Fruit fly (Drosophila melanogaster) whole organism, embryonic: ENCODE results near the gene iav.

Experiments used
- Atf6 ChIP-seq: fragments of 200-800 bp; sonication (Bioruptor generic); IDR thresholded peaks from 2 replicates; pipeline ENCODE4 v1.3.6; 2022; ENCODE audit warnings: missing biosample characterization, missing genetic modification characterization
- B-H2 ChIP-seq: fragments of 200-800 bp; sonication (Bioruptor generic); optimal IDR thresholded peaks from 2 replicates; lab custom pipeline; 2018; ENCODE audit warnings: missing biosample characterization, mild to moderate bottlenecking, missing genetic modification characterization
- CG11696 ChIP-seq: fragments of 200-800 bp; sonication (Bioruptor generic); IDR thresholded peaks from 2 replicates; pipeline ENCODE4 v1.3.6; 2022; ENCODE audit warnings: missing biosample characterization, missing genetic modification characterization
- CG12219 ChIP-seq: fragments of 200-800 bp; sonication (Bioruptor generic); optimal IDR thresholded peaks from 3 replicates; lab custom pipeline; 2018; ENCODE audit warnings: missing biosample characterization, mild to moderate bottlenecking, missing genetic modification characterization
- CG13296 ChIP-seq: fragments of 200-800 bp; sonication (Bioruptor generic); optimal IDR thresholded peaks from 3 replicates; lab custom pipeline; 2018; ENCODE audit warnings: missing biosample characterization, mild to moderate bottlenecking, missing genetic modification characterization
- CG1792 ChIP-seq: fragments of 200-800 bp; sonication (Bioruptor generic); optimal IDR thresholded peaks from 2 replicates; lab custom pipeline; 2016; ENCODE audit warnings: missing biosample characterization, missing genetic modification characterization
- CG18262 ChIP-seq: fragments of 200-800 bp; optimal IDR thresholded peaks from 3 replicates; lab custom pipeline; 2019; ENCODE audit warnings: missing biosample characterization, mild to moderate bottlenecking, missing genetic modification characterization, moderate library complexity
- CG30431 ChIP-seq: fragments of 200-800 bp; sonication (Bioruptor generic); optimal IDR thresholded peaks from 2 replicates; lab custom pipeline; 2017; ENCODE audit warnings: missing biosample characterization, missing genetic modification characterization
- CG31388 ChIP-seq: fragments of 200-800 bp; sonication (Bioruptor generic); optimal IDR thresholded peaks from 2 replicates; lab custom pipeline; 2016; ENCODE audit warnings: missing biosample characterization, missing genetic modification characterization
- CG4282 ChIP-seq: fragments of 200-800 bp; sonication (Bioruptor generic); optimal IDR thresholded peaks from 2 replicates; lab custom pipeline; 2016; ENCODE audit warnings: missing biosample characterization, missing genetic modification characterization
- CG4328 ChIP-seq: fragments of 200-800 bp; sonication (Bioruptor generic); optimal IDR thresholded peaks from 3 replicates; lab custom pipeline; 2017; ENCODE audit warnings: missing biosample characterization, missing genetic modification reagents, missing genetic modification characterization
- CG4730 ChIP-seq: fragments of 200-800 bp; sonication (Bioruptor generic); IDR thresholded peaks from 2 replicates; pipeline ENCODE4 v1.3.6; 2022; ENCODE audit warnings: missing biosample characterization, missing genetic modification characterization
- CG6175 ChIP-seq: fragments of 200-800 bp; sonication (Bioruptor generic); IDR thresholded peaks from 3 replicates; pipeline ENCODE4 v1.3.6; 2022; ENCODE audit warnings: missing biosample characterization, missing genetic modification characterization
- CG6654 ChIP-seq: fragments of 200-800 bp; sonication (Bioruptor generic); optimal IDR thresholded peaks from 2 replicates; lab custom pipeline; 2017; ENCODE audit warnings: missing biosample characterization, mild to moderate bottlenecking, missing genetic modification characterization
- CG6854 ChIP-seq: fragments of 200-800 bp; sonication (Bioruptor generic); optimal IDR thresholded peaks from 3 replicates; lab custom pipeline; 2017; ENCODE audit warnings: missing biosample characterization, mild to moderate bottlenecking, missing genetic modification characterization
- CG8478 ChIP-seq: fragments of >200 bp; optimal IDR thresholded peaks from 2 replicates; lab custom pipeline; 2018
- CG8924 ChIP-seq: fragments of 200-800 bp; optimal IDR thresholded peaks from 3 replicates; lab custom pipeline; 2019; ENCODE audit warnings: missing biosample characterization, mild to moderate bottlenecking, missing genetic modification characterization, moderate library complexity
- CG9876 ChIP-seq: fragments of 200-800 bp; sonication (Bioruptor generic); optimal IDR thresholded peaks from 2 replicates; lab custom pipeline; 2016; ENCODE audit warnings: missing biosample characterization, missing genetic modification characterization
- D ChIP-seq, 2 experiments: fragments of 200-800 bp in 1 of 2; fragments of >200 bp in 1 of 2; sonication (Bioruptor generic) in 1 of 2; optimal IDR thresholded peaks; 2 replicates in 1 of 2; 3 replicates in 1 of 2; lab custom pipeline; 2017; ENCODE audit warnings: mild to moderate bottlenecking in 1 of 2, missing biosample characterization in 1 of 2, missing genetic modification characterization in 1 of 2, missing genetic modification reagents in 1 of 2
- Deaf1 ChIP-seq: fragments of 200-800 bp; optimal IDR thresholded peaks from 3 replicates; lab custom pipeline; 2019; ENCODE audit warnings: missing biosample characterization, mild to moderate bottlenecking, missing genetic modification characterization, moderate library complexity
- E2f1 ChIP-seq: fragments of 200-800 bp; sonication (Bioruptor generic); IDR thresholded peaks from 2 replicates; pipeline ENCODE4 v1.3.6; 2022; ENCODE audit warnings: missing biosample characterization, missing genetic modification characterization
- Eip74EF ChIP-seq, 2 experiments: fragments of 200-800 bp in 1 of 2; fragments of >200 bp in 1 of 2; sonication (Bioruptor generic) in 1 of 2; optimal IDR thresholded peaks; 2 replicates each; lab custom pipeline; 2017 to 2019; ENCODE audit warnings: missing biosample characterization in 2 of 2, missing genetic modification characterization in 2 of 2, mild to moderate bottlenecking in 1 of 2, moderate library complexity in 1 of 2
- Hand ChIP-seq: fragments of 200-800 bp; sonication (Bioruptor generic); optimal IDR thresholded peaks from 2 replicates; lab custom pipeline; 2017; ENCODE audit warnings: mild to moderate bottlenecking, missing biosample characterization, missing genetic modification reagents, missing genetic modification characterization
- Hr51 ChIP-seq, 2 experiments: fragments of 200-800 bp; sonication (Bioruptor generic); optimal IDR thresholded peaks; 2 replicates in 1 of 2; 3 replicates in 1 of 2; lab custom pipeline; 2016 to 2018; ENCODE audit warnings: missing biosample characterization in 2 of 2, missing genetic modification characterization in 2 of 2, mild to moderate bottlenecking in 1 of 2, moderate library complexity in 1 of 2
- Lim3 ChIP-seq: fragments of 200-800 bp; sonication (Bioruptor generic); IDR thresholded peaks from 2 replicates; pipeline ENCODE4 v1.3.6; 2022; ENCODE audit warnings: missing biosample characterization, missing genetic modification characterization
- Med ChIP-seq: fragments of 200-800 bp; sonication (Bioruptor generic); peaks from one replicate; lab custom pipeline; 2016; ENCODE audit warnings: missing biosample characterization, missing genetic modification characterization, mild to moderate bottlenecking, inconsistent platforms, moderate library complexity
- Meics ChIP-seq: fragments of 200-800 bp; sonication (Bioruptor generic); optimal IDR thresholded peaks from 2 replicates; lab custom pipeline; 2017; ENCODE audit warnings: missing biosample characterization, mild to moderate bottlenecking, missing genetic modification characterization
- NK7.1 ChIP-seq: fragments of 200-800 bp; sonication (Bioruptor generic); optimal IDR thresholded peaks from 3 replicates; lab custom pipeline; 2016; ENCODE audit warnings: missing biosample characterization, missing genetic modification characterization
- Nf-YC ChIP-seq: fragments of 200-800 bp; optimal IDR thresholded peaks from 3 replicates; lab custom pipeline; 2019; ENCODE audit warnings: missing biosample characterization, mild to moderate bottlenecking, missing genetic modification characterization, moderate library complexity
- btn ChIP-seq: fragments of 200-800 bp; sonication (Bioruptor generic); optimal IDR thresholded peaks from 2 replicates; lab custom pipeline; 2016; ENCODE audit warnings: missing biosample characterization, missing genetic modification characterization
- chinmo ChIP-seq: fragments of 200-800 bp; sonication (Bioruptor generic); IDR thresholded peaks from 4 replicates; pipeline ENCODE4 v1.3.6; 2022; ENCODE audit warnings: missing biosample characterization, missing genetic modification characterization; ENCODE audit not compliant: partially characterized antibody
- ci ChIP-seq: fragments of 200-800 bp; sonication (Bioruptor generic); IDR thresholded peaks from 3 replicates; pipeline ENCODE4 v1.3.6; 2022; ENCODE audit warnings: missing biosample characterization, missing genetic modification characterization
- dmrt11E ChIP-seq: fragments of 200-800 bp; sonication (Bioruptor generic); optimal IDR thresholded peaks from 3 replicates; lab custom pipeline; 2018; ENCODE audit warnings: missing biosample characterization, mild to moderate bottlenecking, missing genetic modification characterization, moderate library complexity
- dpn ChIP-seq, 2 experiments: fragments of 200-800 bp; sonication (Bioruptor generic); optimal IDR thresholded peaks; 3 replicates each; lab custom pipeline; 2016; ENCODE audit warnings: missing biosample characterization in 2 of 2, missing genetic modification characterization in 2 of 2
- dysf ChIP-seq: fragments of 200-800 bp; sonication (Bioruptor generic); IDR thresholded peaks from 3 replicates; pipeline ENCODE4 v1.3.6; 2022; ENCODE audit warnings: missing biosample characterization, missing genetic modification characterization
- ewg ChIP-seq: fragments of 200-800 bp; sonication (Bioruptor generic); optimal IDR thresholded peaks from 3 replicates; lab custom pipeline; 2017; ENCODE audit warnings: mild to moderate bottlenecking, missing biosample characterization, missing genetic modification reagents, missing genetic modification characterization
- fd96Cb ChIP-seq: fragments of 200-800 bp; sonication (Bioruptor generic); optimal IDR thresholded peaks from 2 replicates; lab custom pipeline; 2018; ENCODE audit warnings: missing biosample characterization, mild to moderate bottlenecking, missing genetic modification characterization, moderate library complexity
- klu ChIP-seq: fragments of 200-800 bp; sonication (Bioruptor generic); IDR thresholded peaks from 2 replicates; pipeline ENCODE4 v1.3.6; 2022; ENCODE audit warnings: missing biosample characterization, missing genetic modification characterization
- nerfin-1 ChIP-seq: fragments of 200-800 bp; sonication (Bioruptor generic); optimal IDR thresholded peaks from 3 replicates; lab custom pipeline; 2019; ENCODE audit warnings: missing biosample characterization, mild to moderate bottlenecking, missing genetic modification characterization, moderate library complexity
- odd ChIP-seq: fragments of 200-800 bp; sonication (Bioruptor generic); optimal IDR thresholded peaks from 2 replicates; lab custom pipeline; 2017; ENCODE audit warnings: missing biosample characterization, mild to moderate bottlenecking, missing genetic modification characterization
- rib ChIP-seq: fragments of 200-800 bp; sonication (Bioruptor generic); IDR thresholded peaks from 2 replicates; pipeline ENCODE4 v1.3.6; 2022; ENCODE audit warnings: missing biosample characterization, missing genetic modification characterization
- ro ChIP-seq: fragments of 200-800 bp; sonication (Bioruptor generic); IDR thresholded peaks from 2 replicates; pipeline ENCODE4 v1.3.6; 2022; ENCODE audit warnings: missing biosample characterization, missing genetic modification characterization
- sob ChIP-seq: fragments of 200-800 bp; sonication (Bioruptor generic); IDR thresholded peaks from 2 replicates; pipeline ENCODE4 v1.3.6; 2022; ENCODE audit warnings: missing biosample characterization, missing genetic modification characterization
- tgo ChIP-seq: fragments of 200-800 bp; sonication (Bioruptor generic); IDR thresholded peaks from 3 replicates; pipeline ENCODE4 v1.3.6; 2022; ENCODE audit warnings: missing biosample characterization, missing genetic modification characterization
- toy ChIP-seq: fragments of 200-800 bp; sonication (Bioruptor generic); IDR thresholded peaks from 2 replicates; pipeline ENCODE4 v1.3.6; 2022; ENCODE audit warnings: missing biosample characterization, missing genetic modification characterization
- tup ChIP-seq: fragments of 200-800 bp; sonication (Bioruptor generic); optimal IDR thresholded peaks from 2 replicates; lab custom pipeline; 2016; ENCODE audit warnings: missing biosample characterization, mild to moderate bottlenecking, missing genetic modification characterization, moderate library complexity
- twi ChIP-seq: fragments of 200-800 bp; optimal IDR thresholded peaks from 2 replicates; lab custom pipeline; 2019; ENCODE audit warnings: missing biosample characterization, mild to moderate bottlenecking, missing genetic modification characterization, moderate library complexity
- usp ChIP-seq: fragments of >200 bp; optimal IDR thresholded peaks from 2 replicates; lab custom pipeline; 2017; ENCODE audit warnings: missing biosample characterization, missing genetic modification characterization
- zfh2 ChIP-seq: fragments of 200-800 bp; sonication (Bioruptor generic); optimal IDR thresholded peaks from 2 replicates; lab custom pipeline; 2016; ENCODE audit warnings: missing biosample characterization, missing genetic modification characterization

iav gene

dm6 chrX:6863289-6863938 lies 49.6 kb downstream of the iav start, which contains the start of gene CG43736 (continued):
- TF ChIP-seq Hand = peak; percentile 95
- TF ChIP-seq chinmo = no peak
- peak; percentile 90 for TF ChIP-seq tgo (GFP tag; lab: Robert Waterston, UW)
- no peak for TF ChIP-seq D (optimal IDR thresholded peaks at IDR 0.05; lab: Kevin White, UChicago)
- peak; percentile 96 for TF ChIP-seq D (GFP tag; optimal IDR thresholded peaks at IDR 0.05; lab: Kevin White, UChicago)
- TF ChIP-seq CG6175 = peak; percentile 77; the same call in 2 of the 3 replicates
- peak; percentile 98 for TF ChIP-seq Med (GFP tag; lab: Kevin White, UChicago)
- TF ChIP-seq CG11696 = peak; percentile 61
- TF ChIP-seq CG18262 (tag; lab: Kevin White, UChicago) = peak; percentile 98
- peak; percentile 81 for TF ChIP-seq zfh2 (GFP tag; lab: Kevin White, UChicago)
- peak; percentile 85 for TF ChIP-seq klu
- TF ChIP-seq B-H2 = peak; percentile 92
- peak; percentile 77 for TF ChIP-seq E2f1 (GFP tag; lab: Robert Waterston, UW)
- peak; percentile 97 for TF ChIP-seq CG13296
- TF ChIP-seq Nf-YC (tag; lab: Kevin White, UChicago) = peak; percentile 90
- TF ChIP-seq ewg (GFP tag; lab: Kevin White, UChicago) = peak; percentile 89
- TF ChIP-seq Eip74EF (GFP tag; optimal IDR thresholded peaks at IDR 0.05; lab: Kevin White, UChicago) = peak in 1 of 2 experiments; percentile 96
- TF ChIP-seq CG1792 (GFP tag; lab: Kevin White, UChicago) = peak; percentile 86
- peak; percentile 90 for TF ChIP-seq CG30431 (GFP tag; lab: Kevin White, UChicago)
- TF ChIP-seq CG4730 = peak; percentile 79
- TF ChIP-seq Hr51 (GFP tag; optimal IDR thresholded peaks at IDR 0.05; lab: Kevin White, UChicago) = peak; percentile 87 to 98
- TF ChIP-seq usp (GFP tag; lab: Kevin White, UChicago) = no peak
- peak; percentile 86 for TF ChIP-seq CG6654 (GFP tag; lab: Kevin White, UChicago)
- peak; percentile 87 for TF ChIP-seq CG9876 (GFP tag; lab: Kevin White, UChicago)
- TF ChIP-seq dmrt11E (tag; lab: Kevin White, UChicago) = peak; percentile 92
- TF ChIP-seq CG31388 = peak; percentile 85
- TF ChIP-seq ci (GFP tag; lab: Robert Waterston, UW) = peak; percentile 82
- peak; percentile 94 for TF ChIP-seq CG4328
- no peak for TF ChIP-seq CG8478 (lab: Kevin White, UChicago)
- TF ChIP-seq fd96Cb (tag; lab: Kevin White, UChicago) = peak; percentile 98
- TF ChIP-seq odd (GFP tag; lab: Kevin White, UChicago) = peak; percentile 93
- TF ChIP-seq CG4282 (GFP tag; lab: Kevin White, UChicago) = peak; percentile 53
- TF ChIP-seq Deaf1 (tag; lab: Kevin White, UChicago) = no peak
- peak; percentile 52; the same call in 1 of the 2 replicates for TF ChIP-seq ro (GFP tag; lab: Robert Waterston, UW)
- peak; percentile 70; the same call in 1 of the 2 replicates for TF ChIP-seq rib
- TF ChIP-seq nerfin-1 (tag; lab: Kevin White, UChicago) = peak; percentile 96
- TF ChIP-seq CG12219 (GFP tag; lab: Kevin White, UChicago) = peak; percentile 95
- peak; percentile 94 for TF ChIP-seq CG6854 (GFP tag; lab: Kevin White, UChicago)
- TF ChIP-seq dpn (GFP tag; optimal IDR thresholded peaks at IDR 0.05; lab: Kevin White, UChicago) = peak; percentile 94
- TF ChIP-seq CG8924 = peak; percentile 98
- peak; percentile 45; the same call in 1 of the 2 replicates for TF ChIP-seq Lim3 (GFP tag; lab: Robert Waterston, UW)
- peak; percentile 94 for TF ChIP-seq dysf
- TF ChIP-seq NK7.1 = peak; percentile 91
- peak; percentile 91 for TF ChIP-seq twi
- peak; percentile 91 for TF ChIP-seq Atf6 (GFP tag; lab: Robert Waterston, UW)
- peak; percentile 86 for TF ChIP-seq sob (GFP tag; lab: Robert Waterston, UW)
- TF ChIP-seq btn (GFP tag; lab: Kevin White, UChicago) = peak; percentile 79
- TF ChIP-seq toy = peak; percentile 62; the same call in 1 of the 2 replicates
- TF ChIP-seq tup (GFP tag; lab: Kevin White, UChicago) = peak; percentile 67
- peak; percentile 96 for TF ChIP-seq Meics (GFP tag; lab: Kevin White, UChicago)
